Fruit fly (Drosophila melanogaster) whole organism, embryonic: ENCODE results near the gene CG10063.

Experiments used
- ATbp ChIP-seq: fragments of 200-800 bp; sonication (Bioruptor generic); optimal IDR thresholded peaks from 2 replicates; lab custom pipeline; 2017; ENCODE audit warnings: missing biosample characterization, mild to moderate bottlenecking, missing genetic modification characterization, missing genetic modification reagents
- Antp ChIP-seq: fragments of 200-800 bp; sonication (Bioruptor generic); optimal IDR thresholded peaks from 3 replicates; lab custom pipeline; 2016; ENCODE audit warnings: missing biosample characterization, missing genetic modification characterization
- B-H2 ChIP-seq: fragments of 200-800 bp; sonication (Bioruptor generic); optimal IDR thresholded peaks from 2 replicates; lab custom pipeline; 2018; ENCODE audit warnings: missing biosample characterization, mild to moderate bottlenecking, missing genetic modification characterization
- CG10979 ChIP-seq: fragments of 200-800 bp; sonication (Bioruptor generic); optimal IDR thresholded peaks from 2 replicates; lab custom pipeline; 2018; ENCODE audit warnings: missing biosample characterization, mild to moderate bottlenecking, missing genetic modification characterization, moderate library complexity
- CG15514 ChIP-seq: fragments of 200-800 bp; sonication (Bioruptor generic); optimal IDR thresholded peaks from 3 replicates; lab custom pipeline; 2017; ENCODE audit warnings: missing biosample characterization, missing genetic modification characterization, mild to moderate bottlenecking, moderate library complexity, missing genetic modification reagents
- CG17361 ChIP-seq: fragments of 200-800 bp; sonication (Bioruptor generic); IDR thresholded peaks from 3 replicates; pipeline ENCODE4 v1.3.6; 2022; ENCODE audit warnings: missing biosample characterization, missing genetic modification characterization
- CG1832 ChIP-seq: fragments of 200-800 bp; sonication (Bioruptor generic); optimal IDR thresholded peaks from 2 replicates; lab custom pipeline; 2017; ENCODE audit warnings: missing biosample characterization, mild to moderate bottlenecking, missing genetic modification characterization, inconsistent platforms
- CG2129 ChIP-seq: fragments of 200-800 bp; sonication (Bioruptor generic); IDR thresholded peaks from 2 replicates; pipeline ENCODE4 v1.3.6; 2022; ENCODE audit warnings: missing biosample characterization, missing genetic modification characterization; ENCODE audit not compliant: partially characterized antibody
- CG2875 ChIP-seq: fragments of 200-800 bp; sonication (Bioruptor generic); optimal IDR thresholded peaks from 2 replicates; lab custom pipeline; 2017; ENCODE audit warnings: missing biosample characterization, mild to moderate bottlenecking, missing genetic modification characterization, missing genetic modification reagents
- CG30020 ChIP-seq: fragments of 200-800 bp; optimal IDR thresholded peaks from 2 replicates; lab custom pipeline; 2019; ENCODE audit warnings: missing biosample characterization, mild to moderate bottlenecking, missing genetic modification characterization, moderate library complexity
- CG31224 ChIP-seq: fragments of 200-800 bp; sonication (Bioruptor generic); IDR thresholded peaks from 2 replicates; pipeline ENCODE4 v1.3.6; 2022; ENCODE audit warnings: missing biosample characterization, missing genetic modification characterization
- CG3995 ChIP-seq: fragments of 200-800 bp; sonication (Bioruptor generic); optimal IDR thresholded peaks from 3 replicates; lab custom pipeline; 2016; ENCODE audit warnings: missing biosample characterization, missing genetic modification characterization
- CG4424 ChIP-seq: fragments of 200-800 bp; sonication (Bioruptor generic); optimal IDR thresholded peaks from 3 replicates; lab custom pipeline; 2016; ENCODE audit warnings: missing biosample characterization, missing genetic modification characterization
- CG7745 ChIP-seq: fragments of 200-800 bp; sonication (Bioruptor generic); optimal IDR thresholded peaks from 2 replicates; lab custom pipeline; 2018; ENCODE audit warnings: missing biosample characterization, mild to moderate bottlenecking, missing genetic modification characterization, moderate library complexity
- CG7987 ChIP-seq: fragments of 200-800 bp; sonication (Bioruptor generic); optimal IDR thresholded peaks from 2 replicates; lab custom pipeline; 2018; ENCODE audit warnings: missing biosample characterization, mild to moderate bottlenecking, missing genetic modification characterization, moderate library complexity
- CG8089 ChIP-seq: fragments of 200-800 bp; sonication (Bioruptor generic); optimal IDR thresholded peaks from 3 replicates; lab custom pipeline; 2016; ENCODE audit warnings: missing biosample characterization, missing genetic modification characterization
- CG8359 ChIP-seq: fragments of 200-800 bp; sonication (Bioruptor generic); optimal IDR thresholded peaks from 2 replicates; lab custom pipeline; 2017; ENCODE audit warnings: missing biosample characterization, mild to moderate bottlenecking, missing genetic modification characterization, borderline replicate concordance
- CG9817 ChIP-seq: fragments of 200-800 bp; sonication (Bioruptor generic); optimal IDR thresholded peaks from 2 replicates; lab custom pipeline; 2018; ENCODE audit warnings: missing biosample characterization, mild to moderate bottlenecking, missing genetic modification characterization, moderate library complexity
- CG9876 ChIP-seq: fragments of 200-800 bp; sonication (Bioruptor generic); optimal IDR thresholded peaks from 2 replicates; lab custom pipeline; 2016; ENCODE audit warnings: missing biosample characterization, missing genetic modification characterization
- D19B ChIP-seq: fragments of 200-800 bp; sonication (Bioruptor generic); optimal IDR thresholded peaks from 2 replicates; lab custom pipeline; 2017; ENCODE audit warnings: missing biosample characterization, mild to moderate bottlenecking, missing genetic modification characterization
- Dek ChIP-seq: fragments of 200-800 bp; sonication (Bioruptor generic); optimal IDR thresholded peaks from 3 replicates; lab custom pipeline; 2019; ENCODE audit warnings: missing biosample characterization, mild to moderate bottlenecking, missing genetic modification characterization, moderate library complexity
- Fer1 ChIP-seq: fragments of 200-800 bp; sonication (Bioruptor generic); optimal IDR thresholded peaks from 2 replicates; lab custom pipeline; 2017; ENCODE audit warnings: missing biosample characterization, mild to moderate bottlenecking, missing genetic modification characterization
- Gsc ChIP-seq: fragments of 200-800 bp; sonication (Bioruptor generic); IDR thresholded peaks from 2 replicates; pipeline ENCODE4 v1.3.6; 2022; ENCODE audit warnings: missing biosample characterization, missing genetic modification characterization
- Kr ChIP-seq: fragments of 200-800 bp; sonication (Bioruptor generic); optimal IDR thresholded peaks from 2 replicates; lab custom pipeline; 2017; ENCODE audit warnings: missing biosample characterization, mild to moderate bottlenecking, missing genetic modification characterization
- Lhr ChIP-seq: fragments of 200-800 bp; sonication (Bioruptor generic); optimal IDR thresholded peaks from 3 replicates; lab custom pipeline; 2017; ENCODE audit warnings: mild to moderate bottlenecking, missing biosample characterization, missing genetic modification reagents, missing genetic modification characterization
- NfI ChIP-seq: fragments of 200-800 bp; sonication (Bioruptor generic); optimal IDR thresholded peaks from 3 replicates; lab custom pipeline; 2018; ENCODE audit warnings: missing biosample characterization, mild to moderate bottlenecking, missing genetic modification characterization, moderate library complexity
- Oaz ChIP-seq: fragments of 200-800 bp; sonication (Bioruptor generic); IDR thresholded peaks from 2 replicates; pipeline ENCODE4 v1.3.6; 2022; ENCODE audit warnings: missing biosample characterization, missing genetic modification characterization
- Oli ChIP-seq: fragments of 200-800 bp; sonication (Bioruptor generic); optimal IDR thresholded peaks from 2 replicates; lab custom pipeline; 2018; ENCODE audit warnings: missing biosample characterization, mild to moderate bottlenecking, missing genetic modification characterization, moderate library complexity
- Optix ChIP-seq: fragments of 200-800 bp; sonication (Bioruptor generic); IDR thresholded peaks from 3 replicates; pipeline ENCODE4 v1.3.6; 2022; ENCODE audit warnings: missing biosample characterization, missing genetic modification characterization
- Scr ChIP-seq: fragments of 200-800 bp; sonication (Bioruptor generic); IDR thresholded peaks from 2 replicates; pipeline ENCODE4 v1.3.6; 2022; ENCODE audit warnings: missing biosample characterization, missing genetic modification characterization; ENCODE audit not compliant: partially characterized antibody
- Side ChIP-seq: fragments of 200-800 bp; sonication (Bioruptor generic); optimal IDR thresholded peaks from 2 replicates; lab custom pipeline; 2016; ENCODE audit warnings: missing biosample characterization, missing genetic modification characterization
- ato ChIP-seq: fragments of 200-800 bp; sonication (Bioruptor generic); IDR thresholded peaks from 2 replicates; pipeline ENCODE4 v1.3.6; 2022; ENCODE audit warnings: missing biosample characterization, missing genetic modification characterization; ENCODE audit not compliant: partially characterized antibody
- br ChIP-seq: fragments of >200 bp; optimal IDR thresholded peaks from 2 replicates; lab custom pipeline; 2017
- cas ChIP-seq: fragments of 200-800 bp; sonication (Bioruptor generic); IDR thresholded peaks from 2 replicates; pipeline ENCODE4 v1.3.6; 2022; ENCODE audit warnings: missing biosample characterization, missing genetic modification characterization
- dpn ChIP-seq, 2 experiments: fragments of 200-800 bp; sonication (Bioruptor generic); optimal IDR thresholded peaks; 3 replicates each; lab custom pipeline; 2016; ENCODE audit warnings: missing biosample characterization in 2 of 2, missing genetic modification characterization in 2 of 2
- ewg ChIP-seq: fragments of 200-800 bp; sonication (Bioruptor generic); optimal IDR thresholded peaks from 3 replicates; lab custom pipeline; 2017; ENCODE audit warnings: mild to moderate bottlenecking, missing biosample characterization, missing genetic modification reagents, missing genetic modification characterization
- exex ChIP-seq: fragments of 200-800 bp; sonication (Bioruptor generic); optimal IDR thresholded peaks from 4 replicates; lab custom pipeline; 2018; ENCODE audit warnings: missing biosample characterization, mild to moderate bottlenecking, missing genetic modification characterization, moderate library complexity
- ham ChIP-seq: fragments of 200-800 bp; sonication (Bioruptor generic); IDR thresholded peaks from 2 replicates; pipeline ENCODE4 v1.3.6; 2022; ENCODE audit warnings: missing biosample characterization, missing genetic modification characterization
- her ChIP-seq: fragments of 200-800 bp; sonication (Bioruptor generic); optimal IDR thresholded peaks from 2 replicates; lab custom pipeline; 2016; ENCODE audit warnings: missing biosample characterization, missing genetic modification characterization
- ind ChIP-seq: fragments of 200-800 bp; sonication (Bioruptor generic); optimal IDR thresholded peaks from 3 replicates; lab custom pipeline; 2016; ENCODE audit warnings: missing biosample characterization, missing genetic modification characterization
- mirr ChIP-seq: fragments of 200-800 bp; sonication (Bioruptor generic); optimal IDR thresholded peaks from 3 replicates; lab custom pipeline; 2018; ENCODE audit warnings: missing biosample characterization, mild to moderate bottlenecking, missing genetic modification characterization
- nmo ChIP-seq: fragments of 200-800 bp; sonication (Bioruptor generic); optimal IDR thresholded peaks from 2 replicates; lab custom pipeline; 2018; ENCODE audit warnings: missing biosample characterization, mild to moderate bottlenecking, missing genetic modification characterization, moderate library complexity
- pb ChIP-seq: fragments of 200-800 bp; sonication (Bioruptor generic); optimal IDR thresholded peaks from 3 replicates; lab custom pipeline; 2016; ENCODE audit warnings: missing biosample characterization, missing genetic modification characterization
- repo ChIP-seq: fragments of 200-800 bp; sonication (Bioruptor generic); optimal IDR thresholded peaks from 2 replicates; lab custom pipeline; 2016; ENCODE audit warnings: missing biosample characterization, missing genetic modification characterization
- run ChIP-seq: fragments of 200-800 bp; sonication (Bioruptor generic); optimal IDR thresholded peaks from 3 replicates; lab custom pipeline; 2018; ENCODE audit warnings: missing biosample characterization, mild to moderate bottlenecking, missing genetic modification characterization
- so ChIP-seq: fragments of 200-800 bp; sonication (Bioruptor generic); IDR thresholded peaks from 3 replicates; pipeline ENCODE4 v1.3.6; 2022; ENCODE audit warnings: missing biosample characterization, missing genetic modification characterization
- wor ChIP-seq: fragments of 200-800 bp; sonication (Bioruptor generic); IDR thresholded peaks from 2 replicates; pipeline ENCODE4 v1.3.6; 2022; ENCODE audit warnings: missing biosample characterization, missing genetic modification characterization

Gene CG10063

dm6 chr3L:6964488-6965152, 7.6 kb downstream of the CG10063 start, which contains the start of gene sgl (continued):
- TF ChIP-seq Optix (GFP tag; lab: Robert Waterston, UW), result peak; percentile 8; the same call in 1 of the 3 replicates
- no peak for TF ChIP-seq CG8359 (GFP tag; lab: Kevin White, UChicago)
- no peak for TF ChIP-seq Gsc (GFP tag; lab: Robert Waterston, UW)
- TF ChIP-seq Dek, result peak; percentile 41
- TF ChIP-seq CG7745 (tag; lab: Kevin White, UChicago), result no peak
- no peak for TF ChIP-seq ind (GFP tag; lab: Kevin White, UChicago)
- TF ChIP-seq dpn (GFP tag; optimal IDR thresholded peaks at IDR 0.05; lab: Kevin White, UChicago), result peak in 1 of 2 experiments; percentile 42
- TF ChIP-seq CG8089 (GFP tag; lab: Kevin White, UChicago), result peak; percentile 48
- TF ChIP-seq CG7987 (GFP tag; lab: Kevin White, UChicago), result peak; percentile 57
- peak; percentile 46 for TF ChIP-seq CG15514
- peak; percentile 98 for TF ChIP-seq Lhr (GFP tag; lab: Kevin White, UChicago)
- TF ChIP-seq run (tag; lab: Kevin White, UChicago), result no peak
- peak; percentile 22 for TF ChIP-seq CG10979 (tag; lab: Kevin White, UChicago)
- peak; percentile 39 for TF ChIP-seq her (GFP tag; lab: Kevin White, UChicago)
- TF ChIP-seq mirr, result peak; percentile 34
- peak; percentile 2 for TF ChIP-seq ewg (GFP tag; lab: Kevin White, UChicago)
- peak; percentile 14 for TF ChIP-seq NfI (GFP tag; lab: Kevin White, UChicago)
- peak; percentile 19 for TF ChIP-seq exex (tag; lab: Kevin White, UChicago)
- peak; percentile 67 for TF ChIP-seq ato (GFP tag; lab: Robert Waterston, UW)
- no peak for TF ChIP-seq wor
- TF ChIP-seq, all 482 proteins: peak for 233

dm6 chr3L:6963792-6964487, 8.3 kb downstream of the CG10063 start:
- no peak for TF ChIP-seq Scr (GFP tag; lab: Robert Waterston, UW)
- TF ChIP-seq Kr (GFP tag; lab: Kevin White, UChicago), result no peak
- no peak for TF ChIP-seq CG3995
- TF ChIP-seq CG30020, result peak; percentile 44
- TF ChIP-seq cas (GFP tag; lab: Robert Waterston, UW), result no peak
- TF ChIP-seq Antp (GFP tag; lab: Kevin White, UChicago), result peak; percentile 81
- TF ChIP-seq CG1832 (GFP tag; lab: Kevin White, UChicago), result peak; percentile 79
- peak; percentile 56 for TF ChIP-seq CG9817 (tag; lab: Kevin White, UChicago)
- peak; percentile 83 for TF ChIP-seq CG4424
- TF ChIP-seq CG31224 (GFP tag; lab: Robert Waterston, UW), result peak; percentile 50
- TF ChIP-seq br (lab: Kevin White, UChicago), result no peak
- peak; percentile 86 for TF ChIP-seq nmo (GFP tag; lab: Kevin White, UChicago)
- TF ChIP-seq ATbp, result peak; percentile 76
- TF ChIP-seq Oaz (GFP tag; lab: Robert Waterston, UW), result peak; percentile 47; the same call in 1 of the 2 replicates
- no peak for TF ChIP-seq ham (GFP tag; lab: Robert Waterston, UW)
- peak; percentile 6 for TF ChIP-seq D19B
- peak; percentile 80 for TF ChIP-seq CG17361 (GFP tag; lab: Robert Waterston, UW)
- peak; percentile 84 for TF ChIP-seq Oli (tag; lab: Kevin White, UChicago)
- peak; percentile 78 for TF ChIP-seq Fer1 (GFP tag; lab: Kevin White, UChicago)
- peak; percentile 56 for TF ChIP-seq CG9876 (GFP tag; lab: Kevin White, UChicago)
- peak; percentile 67 for TF ChIP-seq pb (GFP tag; lab: Kevin White, UChicago)
- TF ChIP-seq B-H2 (GFP tag; lab: Kevin White, UChicago), result no peak
- TF ChIP-seq CG2875 (GFP tag; lab: Kevin White, UChicago), result peak; percentile 79
- TF ChIP-seq CG2129 (GFP tag; lab: Robert Waterston, UW), result no peak
- TF ChIP-seq repo (GFP tag; lab: Kevin White, UChicago), result peak; percentile 71
- TF ChIP-seq Side (GFP tag; lab: Kevin White, UChicago), result peak; percentile 79
- TF ChIP-seq CG15514, result peak; percentile 67
- peak; percentile 70; the same call in 1 of the 3 replicates for TF ChIP-seq so (GFP tag; lab: Robert Waterston, UW)
